Fruit fly (Drosophila melanogaster): ENCODE data around the gene CG14777.
A peak's percentile ranks its signal among the peaks of the same experiment; 100 is the strongest.

The CG14777 gene

DNA sequence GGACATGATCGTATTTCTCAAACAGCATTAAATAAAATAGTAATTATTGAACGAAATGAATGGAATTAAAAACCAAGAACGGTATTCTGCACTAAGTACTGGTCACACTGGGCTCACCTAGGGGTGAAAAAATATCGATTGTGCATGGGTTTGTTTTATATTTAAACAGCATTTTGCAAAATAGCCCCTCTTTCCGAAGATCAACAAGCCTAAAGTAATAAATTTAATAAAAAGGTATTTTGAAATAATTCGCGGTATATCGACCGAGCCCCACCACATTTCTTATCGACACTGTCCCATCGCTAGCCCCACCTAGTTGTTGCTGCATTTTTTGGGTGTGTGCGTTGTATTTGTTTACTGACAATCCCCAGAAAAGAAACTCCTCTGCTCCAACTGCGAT, 4.6 kb downstream of the CG14777 start, which contains the start of gene pck (continued):
- no peak for TF ChIP-seq fd64A (GFP tag; optimal IDR thresholded peaks at IDR 0.05)
- peak; percentile 56 for TF ChIP-seq CG18011 (GFP tag; optimal IDR thresholded peaks at IDR 0.05)
- no peak for TF ChIP-seq GATAe (GFP tag; conservative IDR thresholded peaks at IDR 0.05)
- TF ChIP-seq sr (GFP tag; IDR thresholded peaks at IDR 0.05): no peak; the same call in 2 of the 3 replicates
- peak; percentile 54; the same call in 1 of the 2 replicates for TF ChIP-seq CG5953 (GFP tag; IDR thresholded peaks at IDR 0.05)
- TF ChIP-seq CG12104 (GFP tag; optimal IDR thresholded peaks at IDR 0.05): no peak
- peak; percentile 71 for TF ChIP-seq az2 (GFP tag; optimal IDR thresholded peaks at IDR 0.05)
- peak; percentile 68 for TF ChIP-seq pho (GFP tag; optimal IDR thresholded peaks at IDR 0.05)
- TF ChIP-seq tgo (GFP tag; IDR thresholded peaks at IDR 0.05): peak; percentile 67
- peak; percentile 45 for TF ChIP-seq Ets97D (GFP tag; optimal IDR thresholded peaks at IDR 0.05)
- TF ChIP-seq CG1603 (tag; optimal IDR thresholded peaks at IDR 0.05): peak; percentile 83
- peak; percentile 83 for TF ChIP-seq chn (GFP tag; optimal IDR thresholded peaks at IDR 0.05)
- peak; percentile 71 for TF ChIP-seq NC2β (GFP tag; optimal IDR thresholded peaks at IDR 0.05)
- TF ChIP-seq Tbp (GFP tag; optimal IDR thresholded peaks at IDR 0.05): no peak
- TF ChIP-seq CG9876 (GFP tag; optimal IDR thresholded peaks at IDR 0.05): no peak
- TF ChIP-seq Hr78 (GFP tag; optimal IDR thresholded peaks at IDR 0.05): no peak
- TF ChIP-seq Max (GFP tag; optimal IDR thresholded peaks at IDR 0.05): peak; percentile 54
- TF ChIP-seq CG16815 (GFP tag; optimal IDR thresholded peaks at IDR 0.05): peak; percentile 19
- no peak for TF ChIP-seq mirr (GFP tag; optimal IDR thresholded peaks at IDR 0.05)
- TF ChIP-seq schlank (tag; optimal IDR thresholded peaks at IDR 0.05): no peak
- TF ChIP-seq CTCF (GFP tag; optimal IDR thresholded peaks at IDR 0.05): peak; percentile 26
- TF ChIP-seq ase (GFP tag; IDR thresholded peaks at IDR 0.05): peak; percentile 60; the same call in 2 of the 3 replicates
- TF ChIP-seq kni (GFP tag; optimal IDR thresholded peaks at IDR 0.05): no peak
- no peak for TF ChIP-seq gsb-n (tag; optimal IDR thresholded peaks at IDR 0.05)
- no peak for TF ChIP-seq usp (GFP tag; optimal IDR thresholded peaks at IDR 0.05)
- TF ChIP-seq seq (GFP tag; IDR thresholded peaks at IDR 0.05): peak; percentile 67; the same call in 1 of the 2 replicates
- no peak for TF ChIP-seq Nf-YA (GFP tag; IDR thresholded peaks at IDR 0.05)
- TF ChIP-seq CG12391 (tag; optimal IDR thresholded peaks at IDR 0.05): peak; percentile 78
- TF ChIP-seq CG6175 (GFP tag; IDR thresholded peaks at IDR 0.05): no peak
- peak; percentile 51 for TF ChIP-seq CG13424 (tag; optimal IDR thresholded peaks at IDR 0.05)
- peak; percentile 34 for TF ChIP-seq Myb (GFP tag; optimal IDR thresholded peaks at IDR 0.05)
- TF ChIP-seq CG12769 (tag; optimal IDR thresholded peaks at IDR 0.05): no peak
- TF ChIP-seq gt (GFP tag; IDR thresholded peaks at IDR 0.05): no peak
- peak; percentile 24 for TF ChIP-seq CG12299 (tag; optimal IDR thresholded peaks at IDR 0.05)
- TF ChIP-seq CG7839 (tag; optimal IDR thresholded peaks at IDR 0.05): no peak
- no peak for TF ChIP-seq CG16779 (GFP tag; IDR thresholded peaks at IDR 0.05)
- peak; percentile 39; the same call in 1 of the 2 replicates for TF ChIP-seq amos (GFP tag; IDR thresholded peaks at IDR 0.05; ENCODE audit: partially characterized antibody)
- no peak for TF ChIP-seq wdn (GFP tag; IDR thresholded peaks at IDR 0.05)
- peak; percentile 85 for TF ChIP-seq lilli (GFP tag; optimal IDR thresholded peaks at IDR 0.05)
- TF ChIP-seq CG12071 (GFP tag; optimal IDR thresholded peaks at IDR 0.05): no peak
- TF ChIP-seq hkb (optimal IDR thresholded peaks at IDR 0.05): peak; percentile 19
- TF ChIP-seq hkb (GFP tag; IDR thresholded peaks at IDR 0.05): peak; percentile 79
- TF ChIP-seq CG34224 (GFP tag; IDR thresholded peaks at IDR 0.05; ENCODE audit: partially characterized antibody): peak; percentile 65
- peak; percentile 53 for TF ChIP-seq CG2202 (tag; optimal IDR thresholded peaks at IDR 0.05)
- peak; percentile 27; the same call in 1 of the 2 replicates for TF ChIP-seq Drgx (GFP tag; IDR thresholded peaks at IDR 0.05)
- no peak for TF ChIP-seq CG8281 (tag; optimal IDR thresholded peaks at IDR 0.05)
- no peak for TF ChIP-seq Hand (GFP tag; optimal IDR thresholded peaks at IDR 0.05)
- TF ChIP-seq gcm2 (GFP tag; optimal IDR thresholded peaks at IDR 0.05): peak; percentile 36
- TF ChIP-seq CG30403 (GFP tag; optimal IDR thresholded peaks at IDR 0.05): peak; percentile 79
- peak; percentile 59; the same call in 2 of the 3 replicates for TF ChIP-seq Dbx (GFP tag; IDR thresholded peaks at IDR 0.05)
- TF ChIP-seq CG18619 (GFP tag; optimal IDR thresholded peaks at IDR 0.05): peak; percentile 9
- TF ChIP-seq Sox102F (GFP tag; optimal IDR thresholded peaks at IDR 0.05): peak; percentile 67

Data from whole organism, embryonic.